Fruit fly (Drosophila melanogaster) whole organism, embryonic: ENCODE results near the gene fln.

Source experiments
- Abd-B ChIP-seq: fragments of 200-800 bp; sonication (Bioruptor generic); optimal IDR thresholded peaks from 2 replicates; lab custom pipeline; 2018; ENCODE audit warnings: missing biosample characterization, mild to moderate bottlenecking, missing genetic modification characterization, moderate library complexity
- Bgb ChIP-seq: fragments of 200-800 bp; sonication (Bioruptor generic); IDR thresholded peaks from 2 replicates; pipeline ENCODE4 v1.3.6; 2022; ENCODE audit warnings: missing biosample characterization, missing genetic modification characterization; ENCODE audit not compliant: partially characterized antibody
- CG10543 ChIP-seq: fragments of 200-800 bp; sonication (Bioruptor generic); optimal IDR thresholded peaks from 3 replicates; lab custom pipeline; 2017; ENCODE audit warnings: missing biosample characterization, mild to moderate bottlenecking, missing genetic modification characterization, moderate library complexity
- CG11247 ChIP-seq: fragments of 200-800 bp; sonication (Bioruptor generic); IDR thresholded peaks from 2 replicates; pipeline ENCODE4 v1.3.6; 2022; ENCODE audit warnings: missing biosample characterization, missing genetic modification characterization
- CG11560 ChIP-seq: fragments of 200-800 bp; sonication (Bioruptor generic); IDR thresholded peaks from 3 replicates; pipeline ENCODE4 v1.3.6; 2022; ENCODE audit warnings: missing biosample characterization, missing genetic modification characterization
- CG11696 ChIP-seq: fragments of 200-800 bp; sonication (Bioruptor generic); IDR thresholded peaks from 2 replicates; pipeline ENCODE4 v1.3.6; 2022; ENCODE audit warnings: missing biosample characterization, missing genetic modification characterization
- CG11723 ChIP-seq: fragments of 200-800 bp; sonication (Bioruptor generic); optimal IDR thresholded peaks from 2 replicates; lab custom pipeline; 2017; ENCODE audit warnings: missing biosample characterization, mild to moderate bottlenecking, missing genetic modification characterization
- CG15269 ChIP-seq: fragments of 200-800 bp; sonication (Bioruptor generic); optimal IDR thresholded peaks from 2 replicates; lab custom pipeline; 2018; ENCODE audit warnings: missing biosample characterization, mild to moderate bottlenecking, missing genetic modification characterization, moderate library complexity
- CG1603 ChIP-seq: fragments of 200-800 bp; sonication (Bioruptor generic); optimal IDR thresholded peaks from 2 replicates; lab custom pipeline; 2019; ENCODE audit warnings: missing biosample characterization, mild to moderate bottlenecking, missing genetic modification characterization, moderate library complexity
- CG18011 ChIP-seq: fragments of 200-800 bp; sonication (Bioruptor generic); optimal IDR thresholded peaks from 2 replicates; lab custom pipeline; 2017; ENCODE audit warnings: missing biosample characterization, missing genetic modification characterization, mild to moderate bottlenecking, moderate library complexity, missing genotype
- CG18599 ChIP-seq: fragments of 200-800 bp; sonication (Bioruptor generic); optimal IDR thresholded peaks from 3 replicates; lab custom pipeline; 2017; ENCODE audit warnings: missing biosample characterization, missing genetic modification characterization, mild to moderate bottlenecking, moderate library complexity, missing genetic modification reagents
- CG2199 ChIP-seq: fragments of 200-800 bp; sonication (Bioruptor generic); IDR thresholded peaks from 3 replicates; pipeline ENCODE4 v1.3.6; 2022; ENCODE audit warnings: missing biosample characterization, missing genetic modification characterization
- CG2889 ChIP-seq: fragments of 200-800 bp; sonication (Bioruptor generic); IDR thresholded peaks from 3 replicates; pipeline ENCODE4 v1.3.6; 2022; ENCODE audit warnings: missing biosample characterization, missing genetic modification characterization
- CG34376 ChIP-seq: fragments of 200-800 bp; sonication (Bioruptor generic); optimal IDR thresholded peaks from 2 replicates; lab custom pipeline; 2018; ENCODE audit warnings: missing biosample characterization, mild to moderate bottlenecking, missing genetic modification characterization
- CG34422 ChIP-seq: fragments of 200-800 bp; sonication (Bioruptor generic); IDR thresholded peaks from 3 replicates; pipeline ENCODE4 v1.3.6; 2022; ENCODE audit warnings: missing biosample characterization, missing genetic modification characterization
- CG4617 ChIP-seq: fragments of 200-800 bp; sonication (Bioruptor generic); optimal IDR thresholded peaks from 3 replicates; lab custom pipeline; 2016; ENCODE audit warnings: missing biosample characterization, missing genetic modification characterization, borderline replicate concordance
- CG6813 ChIP-seq: fragments of 200-800 bp; sonication (Bioruptor generic); optimal IDR thresholded peaks from 2 replicates; lab custom pipeline; 2017; ENCODE audit warnings: missing biosample characterization, missing genetic modification characterization, mild to moderate bottlenecking, moderate library complexity, missing genetic modification reagents
- CG6854 ChIP-seq: fragments of 200-800 bp; sonication (Bioruptor generic); optimal IDR thresholded peaks from 3 replicates; lab custom pipeline; 2017; ENCODE audit warnings: missing biosample characterization, mild to moderate bottlenecking, missing genetic modification characterization
- CG8089 ChIP-seq: fragments of 200-800 bp; sonication (Bioruptor generic); optimal IDR thresholded peaks from 3 replicates; lab custom pipeline; 2016; ENCODE audit warnings: missing biosample characterization, missing genetic modification characterization
- CG8478 ChIP-seq: fragments of >200 bp; optimal IDR thresholded peaks from 2 replicates; lab custom pipeline; 2018
- CG8765 ChIP-seq: fragments of 200-800 bp; sonication (Bioruptor generic); IDR thresholded peaks from 2 replicates; pipeline ENCODE4 v1.3.6; 2022; ENCODE audit warnings: missing biosample characterization, missing genetic modification characterization
- Chrac-16 ChIP-seq: fragments of 200-800 bp; sonication (Bioruptor generic); optimal IDR thresholded peaks from 3 replicates; lab custom pipeline; 2016; ENCODE audit warnings: missing biosample characterization, missing genetic modification characterization
- D19A ChIP-seq: fragments of 200-800 bp; optimal IDR thresholded peaks from 3 replicates; lab custom pipeline; 2019; ENCODE audit warnings: missing biosample characterization, mild to moderate bottlenecking, missing genetic modification characterization, moderate library complexity
- Drgx ChIP-seq: fragments of 200-800 bp; sonication (Bioruptor generic); IDR thresholded peaks from 2 replicates; pipeline ENCODE4 v1.3.6; 2022; ENCODE audit warnings: missing biosample characterization, missing genetic modification characterization
- Fer1 ChIP-seq: fragments of 200-800 bp; sonication (Bioruptor generic); optimal IDR thresholded peaks from 2 replicates; lab custom pipeline; 2017; ENCODE audit warnings: missing biosample characterization, mild to moderate bottlenecking, missing genetic modification characterization
- HLH3B ChIP-seq: fragments of 200-800 bp; sonication (Bioruptor generic); IDR thresholded peaks from 2 replicates; pipeline ENCODE4 v1.3.6; 2022; ENCODE audit warnings: missing biosample characterization, missing genetic modification characterization
- HmgD ChIP-seq: fragments of 200-800 bp; sonication (Bioruptor generic); optimal IDR thresholded peaks from 3 replicates; lab custom pipeline; 2016; ENCODE audit warnings: missing biosample characterization, missing genetic modification characterization
- Nf-YA ChIP-seq: fragments of 200-800 bp; sonication (Bioruptor generic); IDR thresholded peaks from 2 replicates; pipeline ENCODE4 v1.3.6; 2022; ENCODE audit warnings: missing biosample characterization, missing genetic modification characterization
- NfI ChIP-seq: fragments of 200-800 bp; sonication (Bioruptor generic); optimal IDR thresholded peaks from 3 replicates; lab custom pipeline; 2018; ENCODE audit warnings: missing biosample characterization, mild to moderate bottlenecking, missing genetic modification characterization, moderate library complexity
- br ChIP-seq: fragments of >200 bp; optimal IDR thresholded peaks from 2 replicates; lab custom pipeline; 2017
- cato ChIP-seq: fragments of 200-800 bp; sonication (Bioruptor generic); optimal IDR thresholded peaks from 2 replicates; lab custom pipeline; 2016; ENCODE audit warnings: missing biosample characterization, missing genetic modification characterization, borderline replicate concordance
- crol ChIP-seq: fragments of 200-800 bp; sonication (Bioruptor generic); IDR thresholded peaks from 2 replicates; pipeline ENCODE4 v1.3.6; 2022; ENCODE audit warnings: missing biosample characterization, missing genetic modification characterization
- crp ChIP-seq, 2 experiments: fragments of 200-800 bp; sonication (Bioruptor generic); optimal IDR thresholded peaks; 2 replicates in 1 of 2; 3 replicates in 1 of 2; lab custom pipeline; 2017; ENCODE audit warnings: missing biosample characterization in 2 of 2, missing genetic modification characterization in 2 of 2, mild to moderate bottlenecking in 1 of 2, moderate library complexity in 1 of 2
- dpn ChIP-seq, 2 experiments: fragments of 200-800 bp; sonication (Bioruptor generic); optimal IDR thresholded peaks; 3 replicates each; lab custom pipeline; 2016; ENCODE audit warnings: missing biosample characterization in 2 of 2, missing genetic modification characterization in 2 of 2
- grau ChIP-seq: fragments of 200-800 bp; optimal IDR thresholded peaks from 3 replicates; lab custom pipeline; 2019; ENCODE audit warnings: missing biosample characterization, mild to moderate bottlenecking, missing genetic modification characterization, moderate library complexity
- grn ChIP-seq: fragments of 200-800 bp; sonication (Bioruptor generic); optimal IDR thresholded peaks from 3 replicates; lab custom pipeline; 2017; ENCODE audit warnings: missing biosample characterization, missing genetic modification characterization
- gsb-n ChIP-seq: fragments of 200-800 bp; sonication (Bioruptor generic); optimal IDR thresholded peaks from 3 replicates; lab custom pipeline; 2018; ENCODE audit warnings: missing biosample characterization, mild to moderate bottlenecking, missing genetic modification characterization
- lov ChIP-seq, 2 experiments: fragments of 200-800 bp in 1 of 2; fragments of >200 bp in 1 of 2; sonication (Bioruptor generic) in 1 of 2; IDR thresholded peaks in 1 of 2; optimal IDR thresholded peaks in 1 of 2; 2 replicates in 1 of 2; 3 replicates in 1 of 2; pipeline versions ENCODE4 v1.3.6 to Lab custom; 2017 to 2022; ENCODE audit warnings: missing biosample characterization in 1 of 2, missing genetic modification characterization in 1 of 2
- maf-S ChIP-seq: fragments of 200-800 bp; sonication (Bioruptor generic); optimal IDR thresholded peaks from 2 replicates; lab custom pipeline; 2016; ENCODE audit warnings: missing biosample characterization, missing genetic modification characterization
- mirr ChIP-seq: fragments of 200-800 bp; sonication (Bioruptor generic); optimal IDR thresholded peaks from 3 replicates; lab custom pipeline; 2018; ENCODE audit warnings: missing biosample characterization, mild to moderate bottlenecking, missing genetic modification characterization
- nom ChIP-seq: fragments of 200-800 bp; sonication (Bioruptor generic); optimal IDR thresholded peaks from 2 replicates; lab custom pipeline; 2017; ENCODE audit warnings: missing biosample characterization, missing genetic modification characterization, mild to moderate bottlenecking, moderate library complexity, missing genetic modification reagents
- pfk ChIP-seq: fragments of 200-800 bp; sonication (Bioruptor generic); optimal IDR thresholded peaks from 2 replicates; lab custom pipeline; 2018; ENCODE audit warnings: missing biosample characterization, mild to moderate bottlenecking, missing genetic modification characterization, moderate library complexity
- psq ChIP-seq: fragments of 200-800 bp; sonication (Bioruptor generic); optimal IDR thresholded peaks from 2 replicates; lab custom pipeline; 2017; ENCODE audit warnings: missing biosample characterization, missing genetic modification characterization
- row ChIP-seq: fragments of 200-800 bp; sonication (Bioruptor generic); IDR thresholded peaks from 3 replicates; pipeline ENCODE4 v1.3.6; 2022; ENCODE audit warnings: missing biosample characterization, missing genetic modification characterization
- scrt ChIP-seq: fragments of 200-800 bp; sonication (Bioruptor generic); optimal IDR thresholded peaks from 2 replicates; lab custom pipeline; 2018; ENCODE audit warnings: missing biosample characterization, mild to moderate bottlenecking, missing genetic modification characterization, moderate library complexity
- sens-2 ChIP-seq: fragments of 200-800 bp; sonication (Bioruptor generic); IDR thresholded peaks from 2 replicates; pipeline ENCODE4 v1.3.6; 2022; ENCODE audit warnings: missing biosample characterization, missing genetic modification characterization
- tll ChIP-seq, 2 experiments: fragments of 200-800 bp in 1 of 2; fragments of >200 bp in 1 of 2; sonication (Bioruptor generic) in 1 of 2; optimal IDR thresholded peaks; 2 replicates each; lab custom pipeline; 2017 to 2019; ENCODE audit warnings: missing biosample characterization in 2 of 2, missing genetic modification characterization in 2 of 2, mild to moderate bottlenecking in 1 of 2, moderate library complexity in 1 of 2
- vvl ChIP-seq: fragments of 200-800 bp; sonication (Bioruptor generic); IDR thresholded peaks from 2 replicates; pipeline ENCODE4 v1.3.6; 2022; ENCODE audit warnings: missing biosample characterization, missing genetic modification characterization
- yki ChIP-seq: fragments of >200 bp; optimal IDR thresholded peaks from 3 replicates; lab custom pipeline; 2018
- zfh1 ChIP-seq: fragments of 200-800 bp; sonication (Bioruptor generic); IDR thresholded peaks from 3 replicates; pipeline ENCODE4 v1.3.6; 2022; ENCODE audit warnings: missing biosample characterization, missing genetic modification characterization

The fln gene

dm6 chr3L:20003235-20003493, 12.1 kb upstream of the fln start:
- TF ChIP-seq Abd-B (GFP tag; lab: Kevin White, UChicago) (no peak), grn (GFP tag; lab: Kevin White, UChicago) (peak; percentile 47), scrt (GFP tag; lab: Kevin White, UChicago) (no peak), CG1603 (tag; lab: Kevin White, UChicago) (peak; percentile 5), Bgb (GFP tag; lab: Robert Waterston, UW) (no peak), CG2889 (no peak), CG11247 (GFP tag; lab: Robert Waterston, UW) (no peak), cato (GFP tag; lab: Kevin White, UChicago) (no peak), CG4617 (GFP tag; lab: Kevin White, UChicago) (no peak), CG11560 (tag; lab: Robert Waterston, UW) (no peak), Drgx (GFP tag; lab: Robert Waterston, UW) (peak; percentile 3; the same call in 1 of the 2 replicates), CG18011 (GFP tag; lab: Kevin White, UChicago) (no peak), crp (GFP tag; optimal IDR thresholded peaks at IDR 0.05; lab: Kevin White, UChicago) (no peak), mirr (GFP tag; lab: Kevin White, UChicago) (no peak), D19A (tag; lab: Kevin White, UChicago) (peak; percentile 97), lov (optimal IDR thresholded peaks at IDR 0.05; lab: Kevin White, UChicago) (no peak), lov (GFP tag; IDR thresholded peaks at IDR 0.05; lab: Robert Waterston, UW) (0 out of 3 replicates have a peak, but pooled peaks have one; percentile 36), Fer1 (GFP tag; lab: Kevin White, UChicago) (no peak), dpn (GFP tag; optimal IDR thresholded peaks at IDR 0.05; lab: Kevin White, UChicago) (no peak), CG34376 (no peak), Nf-YA (GFP tag; lab: Robert Waterston, UW) (no peak), yki (lab: Kevin White, UChicago) (no peak), CG8765 (GFP tag; lab: Robert Waterston, UW) (no peak), CG8089 (no peak), nom (no peak), tll (GFP tag; optimal IDR thresholded peaks at IDR 0.05; lab: Kevin White, UChicago) (no peak), CG18599 (GFP tag; lab: Kevin White, UChicago) (no peak), row (peak; percentile 40; the same call in 1 of the 3 replicates), CG15269 (tag; lab: Kevin White, UChicago) (no peak), gsb-n (tag; lab: Kevin White, UChicago) (no peak), CG10543 (GFP tag; lab: Kevin White, UChicago) (no peak), CG8478 (lab: Kevin White, UChicago) (no peak)

- TF ChIP-seq vvl (GFP tag; lab: Robert Waterston, UW) (peak; percentile 98), CG11723 (GFP tag; lab: Kevin White, UChicago) (peak; percentile 74), CG6813 (GFP tag; lab: Kevin White, UChicago) (peak; percentile 75), maf-S (peak; percentile 72), pfk (peak; percentile 47), psq (GFP tag; lab: Kevin White, UChicago) (peak; percentile 55), HmgD (GFP tag; lab: Kevin White, UChicago) (peak; percentile 77), CG6854 (GFP tag; lab: Kevin White, UChicago) (peak; percentile 83), br (no peak), CG34422 (GFP tag; lab: Robert Waterston, UW) (no peak; the same call in 2 of the 3 replicates), CG11696 (peak; percentile 87), grau (tag; lab: Kevin White, UChicago) (peak; percentile 91), crol (no peak), zfh1 (GFP tag; lab: Robert Waterston, UW) (peak; percentile 94), HLH3B (GFP tag; lab: Robert Waterston, UW) (peak; percentile 89; the same call in 1 of the 2 replicates), CG2199 (GFP tag; lab: Robert Waterston, UW) (peak; percentile 76; the same call in 1 of the 3 replicates), NfI (GFP tag; lab: Kevin White, UChicago) (peak; percentile 89), Chrac-16 (GFP tag; lab: Kevin White, UChicago) (peak; percentile 83), sens-2 (peak; percentile 88)
Measured at dm6 chr3L:20002482-20003234, 11.6 kb upstream of the fln start, which contains the start of gene CG7668. TSS of gene CG7668 (plus strand) at chr3L:20002736.
